Worm (Caenorhabditis elegans): ENCODE data around the gene nhr-3.

DNA sequence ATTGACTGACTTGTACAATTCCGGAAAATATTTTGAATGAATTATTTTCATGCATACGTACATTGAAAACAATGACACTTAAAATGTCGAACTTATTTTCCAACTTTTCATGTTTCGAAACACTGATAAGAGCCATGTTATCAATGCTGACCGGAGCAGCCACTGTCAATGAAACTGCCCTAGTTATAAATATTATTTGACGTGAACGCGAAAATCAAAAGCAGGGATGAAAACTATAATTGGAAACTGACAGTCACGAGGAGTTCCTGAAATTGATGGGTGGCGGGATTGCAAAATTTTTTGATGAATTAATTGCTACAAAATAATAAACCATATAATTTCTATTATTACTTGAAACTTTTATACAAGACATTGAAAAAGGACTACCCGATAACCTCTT lies 18.8 kb upstream of the nhr-3 start:
- TF ChIP-seq snpc-4 (tag; optimal IDR thresholded peaks at IDR 0.05), result no peak
- no peak for TF ChIP-seq hlh-1 (tag; optimal IDR thresholded peaks at IDR 0.05)
- no peak for TF ChIP-seq ztf-11 (tag; optimal IDR thresholded peaks at IDR 0.05)
- TF ChIP-seq nhr-28 (tag; optimal IDR thresholded peaks at IDR 0.05), result no peak
- TF ChIP-seq blmp-1 (tag; optimal IDR thresholded peaks at IDR 0.05), result no peak
- no peak for TF ChIP-seq lin-13 (tag; optimal IDR thresholded peaks at IDR 0.05)

Data from whole organism, mixed stage, embryonic.